Fruit fly (Drosophila melanogaster) S2 (cell line): Measurements from ENCODE around the gene CG31908.

Source experiments
- CG8478 ChIP-seq: fragments of >200 bp; optimal IDR thresholded peaks from 2 replicates; lab custom pipeline; 2018
- CTCF ChIP-seq, 2 experiments: fragments of >200 bp; optimal IDR thresholded peaks; 2 replicates each; lab custom pipeline; 2018

CG31908 gene

dm6 chr2L:7026988-7027908, at the start of gene CG31908, which contains the start of gene MME1:
CG31908 (minus strand) TSS chr2L:7027389.
MME1 (plus strand) TSS chr2L:7027526.
- no peak for TF ChIP-seq CTCF (optimal IDR thresholded peaks at IDR 0.05; lab: Kevin White, UChicago)
- no peak for TF ChIP-seq CG8478 (lab: Kevin White, UChicago)

dm6 chr2L:7076804-7077203, 49.6 kb upstream of the CG31908 start:
- no peak for TF ChIP-seq CG8478 (lab: Kevin White, UChicago)
- TF ChIP-seq CTCF (optimal IDR thresholded peaks at IDR 0.05; lab: Kevin White, UChicago) = no peak

dm6 chr2L:7076055-7076700, 49.0 kb upstream of the CG31908 start:
- TF ChIP-seq CTCF (optimal IDR thresholded peaks at IDR 0.05; lab: Kevin White, UChicago) (no peak), CG8478 (lab: Kevin White, UChicago) (no peak)

dm6 chr2L:7073011-7073410, 45.8 kb upstream of the CG31908 start:
- TF ChIP-seq CTCF (optimal IDR thresholded peaks at IDR 0.05; lab: Kevin White, UChicago) (no peak), CG8478 (lab: Kevin White, UChicago) (no peak)

dm6 chr2L:7071862-7072261, 44.7 kb upstream of the CG31908 start:
- TF ChIP-seq CTCF (optimal IDR thresholded peaks at IDR 0.05; lab: Kevin White, UChicago) (no peak), CG8478 (lab: Kevin White, UChicago) (no peak)

- TF ChIP-seq CG8478 (lab: Kevin White, UChicago) = no peak
- TF ChIP-seq CTCF (optimal IDR thresholded peaks at IDR 0.05; lab: Kevin White, UChicago) = no peak
These were observed 44.0 kb upstream of the CG31908 start for dm6 chr2L:7071219-7071618.

- TF ChIP-seq CTCF (optimal IDR thresholded peaks at IDR 0.05; lab: Kevin White, UChicago) (no peak), CG8478 (lab: Kevin White, UChicago) (no peak)
These were observed 40.5 kb upstream of the CG31908 start, which contains the start of gene Ugt307A1 for dm6 chr2L:7067683-7068082. Ugt307A1 (plus strand) TSS chr2L:7067983.

- peak in 1 of 2 experiments; percentile 12 for TF ChIP-seq CTCF (optimal IDR thresholded peaks at IDR 0.05; lab: Kevin White, UChicago)
- no peak for TF ChIP-seq CG8478 (lab: Kevin White, UChicago)
These were observed 38.5 kb upstream of the CG31908 start, which contains the start of gene Nuf2 for dm6 chr2L:7065687-7066086. Nuf2 (minus strand) TSS chr2L:7065837.

- TF ChIP-seq CG8478 (lab: Kevin White, UChicago) = no peak
- TF ChIP-seq CTCF (optimal IDR thresholded peaks at IDR 0.05; lab: Kevin White, UChicago) = no peak
These were observed 36.6 kb upstream of the CG31908 start, which contains the start of gene Sem1 for dm6 chr2L:7063721-7064179. Sem1 (plus strand) TSS chr2L:7063986.

dm6 chr2L:7060751-7061150, 33.6 kb upstream of the CG31908 start, which contains the start of gene Mst27D:
Mst27D (minus strand) TSS chr2L:7060851.
- no peak for TF ChIP-seq CTCF (optimal IDR thresholded peaks at IDR 0.05; lab: Kevin White, UChicago)
- TF ChIP-seq CG8478 (lab: Kevin White, UChicago) = no peak

- TF ChIP-seq CG8478 (lab: Kevin White, UChicago) (no peak), CTCF (optimal IDR thresholded peaks at IDR 0.05; lab: Kevin White, UChicago) (peak; percentile 3 to 29)
These were observed 29.2 kb upstream of the CG31908 start, which contains the start of gene Mnn1 for dm6 chr2L:7056189-7056926. Mnn1 (plus strand) TSS chr2L:7056301.

dm6 chr2L:7051740-7052139, 24.6 kb upstream of the CG31908 start:
- TF ChIP-seq CG8478 (lab: Kevin White, UChicago) = no peak
- TF ChIP-seq CTCF (optimal IDR thresholded peaks at IDR 0.05; lab: Kevin White, UChicago) = no peak

- TF ChIP-seq CTCF (optimal IDR thresholded peaks at IDR 0.05; lab: Kevin White, UChicago) (no peak), CG8478 (lab: Kevin White, UChicago) (no peak)
These were observed 23.4 kb upstream of the CG31908 start for dm6 chr2L:7050492-7051182.
